Worm (Caenorhabditis elegans) whole organism, early embryonic: ENCODE measurements around the gene F42E8.1.

ENCODE experiments used
- ceh-13 ChIP-seq: fragments of 200-800 bp; sonication (Bioruptor generic); optimal IDR thresholded peaks from 2 replicates; lab custom pipeline; 2018; ENCODE audit warnings: mild to moderate bottlenecking, missing genetic modification characterization, missing compliant biosample characterization
- ceh-36 ChIP-seq: sonication (generic microtip); optimal IDR thresholded peaks from 2 replicates; lab custom pipeline; 2016; ENCODE audit warnings: missing genetic modification characterization, inconsistent platforms, missing compliant biosample characterization
- hnd-1 ChIP-seq: sonication (generic microtip); optimal IDR thresholded peaks from 2 replicates; lab custom pipeline; 2016; ENCODE audit warnings: missing genetic modification characterization, missing compliant biosample characterization
- tbx-11 ChIP-seq: fragments of 200-800 bp; sonication (Bioruptor generic); IDR thresholded peaks from 2 replicates; pipeline ENCODE4 v1.3.6; 2022; ENCODE audit warnings: missing genetic modification characterization, missing compliant biosample characterization

The F42E8.1 gene

ce11 chrV:13112937-13113497 lies 51.1 kb downstream of the F42E8.1 start:
- TF ChIP-seq ceh-36 (tag; lab: Kevin White, UChicago): no peak
- TF ChIP-seq tbx-11: no peak
- TF ChIP-seq hnd-1: no peak
- no peak for TF ChIP-seq ceh-13 (GFP tag; lab: Kevin White, UChicago)
